Worm (Caenorhabditis elegans) whole organism, mixed stage, embryonic: ENCODE data around the gene clec-196.
"Not testable (repeated sequence)": the region's sequence is repeated elsewhere in the genome, so short reads cannot be mapped to it uniquely, and the experiment has no call there.

Source experiments
- M03D4.4 ChIP-seq: sonication (generic microtip); optimal IDR thresholded peaks from 2 replicates; lab custom pipeline; 2017; ENCODE audit warnings: mild to moderate bottlenecking, missing genetic modification characterization, missing compliant biosample characterization
- ceh-39 ChIP-seq: fragments of 150-350 bp; optimal IDR thresholded peaks from 2 replicates; lab custom pipeline; 2014; ENCODE audit warnings: missing biosample characterization, missing genetic modification characterization
- ceh-43 ChIP-seq: fragments of 200-800 bp; sonication (Bioruptor generic); optimal IDR thresholded peaks from 2 replicates; lab custom pipeline; 2018; ENCODE audit warnings: mild to moderate bottlenecking, missing genetic modification characterization, moderate library complexity, missing compliant biosample characterization
- ceh-83 ChIP-seq: fragments of 200-800 bp; sonication (Bioruptor generic); optimal IDR thresholded peaks from 2 replicates; lab custom pipeline; 2018; ENCODE audit warnings: mild to moderate bottlenecking, missing genetic modification characterization, missing compliant biosample characterization
- ces-1 ChIP-seq: fragments of 150-350 bp; optimal IDR thresholded peaks from 2 replicates; lab custom pipeline; 2014; ENCODE audit warnings: missing biosample characterization, missing genetic modification reagents, missing genetic modification characterization
- cnd-1 ChIP-seq: fragments of 200-800 bp; sonication (Bioruptor generic); optimal IDR thresholded peaks from 2 replicates; lab custom pipeline; 2018; ENCODE audit warnings: mild to moderate bottlenecking, missing genetic modification characterization, missing compliant biosample characterization
- drap-1 ChIP-seq: fragments of 200-800 bp; sonication (Bioruptor generic); optimal IDR thresholded peaks from 3 replicates; lab custom pipeline; 2018; ENCODE audit warnings: mild to moderate bottlenecking, missing genetic modification characterization, missing compliant biosample characterization
- elt-1 ChIP-seq: sonication (generic microtip); optimal IDR thresholded peaks from 2 replicates; lab custom pipeline; 2017; ENCODE audit warnings: missing genetic modification characterization, mild to moderate bottlenecking, missing compliant biosample characterization, antibody characterized with exemption, moderate library complexity, borderline replicate concordance; ENCODE audit not compliant: insufficient read depth
- elt-3 ChIP-seq: fragments of 150-350 bp; optimal IDR thresholded peaks from 2 replicates; lab custom pipeline; 2014; ENCODE audit warnings: missing biosample characterization, missing genetic modification characterization
- ham-2 ChIP-seq: fragments of 200-800 bp; sonication (Bioruptor generic); optimal IDR thresholded peaks from 2 replicates; lab custom pipeline; 2018; ENCODE audit warnings: mild to moderate bottlenecking, missing genetic modification characterization, missing compliant biosample characterization
- lin-13 ChIP-seq: fragments of 150-350 bp; optimal IDR thresholded peaks from 2 replicates; lab custom pipeline; 2014; ENCODE audit warnings: missing biosample characterization, missing genetic modification characterization
- lsy-2 ChIP-seq: fragments of 150-350 bp; optimal IDR thresholded peaks from 2 replicates; lab custom pipeline; 2014; ENCODE audit warnings: missing biosample characterization, missing genetic modification characterization
- mab-5 ChIP-seq: fragments of 150-350 bp; optimal IDR thresholded peaks from 2 replicates; lab custom pipeline; 2014; ENCODE audit warnings: missing biosample characterization, missing genetic modification characterization
- mep-1 ChIP-seq: fragments of 150-350 bp; optimal IDR thresholded peaks from 2 replicates; lab custom pipeline; 2017; ENCODE audit warnings: missing biosample characterization, missing genetic modification reagents, missing genetic modification characterization, inconsistent platforms
- mls-2 ChIP-seq: sonication (generic microtip); optimal IDR thresholded peaks from 2 replicates; lab custom pipeline; 2016; ENCODE audit warnings: mild to moderate bottlenecking, missing genetic modification characterization, moderate library complexity, missing compliant biosample characterization
- nhr-12 ChIP-seq: fragments of 150-350 bp; optimal IDR thresholded peaks from 2 replicates; lab custom pipeline; 2014; ENCODE audit warnings: missing biosample characterization, missing genetic modification characterization
- nhr-28 ChIP-seq: fragments of 150-350 bp; optimal IDR thresholded peaks from 2 replicates; lab custom pipeline; 2014; ENCODE audit warnings: missing biosample characterization, missing genetic modification characterization
- nhr-76 ChIP-seq: sonication (generic microtip); optimal IDR thresholded peaks from 2 replicates; lab custom pipeline; 2017; ENCODE audit warnings: missing biosample characterization, missing genetic modification characterization
- pha-4 ChIP-seq: fragments of 150-350 bp; optimal IDR thresholded peaks from 2 replicates; lab custom pipeline; 2018; ENCODE audit warnings: missing biosample characterization, missing genetic modification reagents, missing genetic modification characterization
- snpc-4 ChIP-seq: fragments of 150-350 bp; optimal IDR thresholded peaks from 2 replicates; lab custom pipeline; 2014; ENCODE audit warnings: missing biosample characterization, missing genetic modification characterization
- sptf-1 ChIP-seq: sonication (generic microtip); optimal IDR thresholded peaks from 2 replicates; lab custom pipeline; 2017; ENCODE audit warnings: mild to moderate bottlenecking, missing genetic modification characterization, moderate library complexity, missing compliant biosample characterization
- tbx-8 ChIP-seq: fragments of 200-800 bp; sonication (Bioruptor generic); optimal IDR thresholded peaks from 2 replicates; lab custom pipeline; 2018; ENCODE audit warnings: mild to moderate bottlenecking, missing genetic modification characterization, moderate library complexity, missing compliant biosample characterization
- unc-120 ChIP-seq: sonication (generic microtip); optimal IDR thresholded peaks from 2 replicates; lab custom pipeline; 2017; ENCODE audit warnings: missing genetic modification characterization, missing compliant biosample characterization; ENCODE audit not compliant: poor library complexity, severe bottlenecking
- unc-39 ChIP-seq: fragments of 150-350 bp; optimal IDR thresholded peaks from 2 replicates; lab custom pipeline; 2014; ENCODE audit warnings: missing biosample characterization, missing genetic modification characterization
- zip-8 ChIP-seq: fragments of 150-350 bp; optimal IDR thresholded peaks from 2 replicates; lab custom pipeline; 2014; ENCODE audit warnings: missing biosample characterization, missing genetic modification characterization
- ztf-11 ChIP-seq: fragments of 150-350 bp; optimal IDR thresholded peaks from 2 replicates; lab custom pipeline; 2014; ENCODE audit warnings: missing biosample characterization, missing genetic modification characterization

clec-196 gene

ce11 chrIV:17307223-17307622, 30.5 kb downstream of the clec-196 start, which contains the start of gene T28F3.8:
TSS of gene T28F3.8 (minus strand) at chrIV:17307323.
- TF ChIP-seq unc-120; elt-1 (tag; lab: Kevin White, UChicago); mep-1 (tag; lab: Kevin White, UChicago): not testable (repeated sequence)

- TF ChIP-seq cnd-1 (tag; lab: Kevin White, UChicago) (no peak), ceh-43 (GFP tag; lab: Kevin White, UChicago) (no peak), ceh-39 (tag; lab: Kevin White, UChicago) (no peak), snpc-4 (tag; lab: Kevin White, UChicago) (no peak), elt-3 (no peak), unc-39 (no peak)
Measured at ce11 chrIV:17308211-17308610, 31.5 kb downstream of the clec-196 start, which contains the start of gene T28F3.9. TSS of gene T28F3.9 (plus strand) at chrIV:17308511.

DNA sequence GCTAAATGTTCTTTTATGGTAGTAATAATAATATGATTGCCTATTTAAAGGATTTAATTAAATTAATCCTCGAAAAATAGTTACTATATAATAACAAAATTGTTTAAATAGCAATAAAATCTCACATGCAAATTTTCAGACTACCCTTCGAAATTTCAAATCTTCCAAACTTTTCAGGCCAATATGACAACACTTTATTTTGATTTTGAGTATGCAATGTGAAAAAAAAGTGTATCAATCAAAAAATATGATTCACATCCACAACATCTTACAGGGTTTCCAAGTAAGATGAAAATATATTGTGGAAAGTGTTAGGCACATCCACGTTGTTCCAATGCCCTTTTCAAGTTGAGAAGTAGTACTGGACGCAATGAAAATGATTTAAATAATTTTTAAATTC, 35.1 kb downstream of the clec-196 start, which contains the start of gene snf-9:
TSS of gene snf-9 (plus strand) at position 301 of the 400 bp plus-strand sequence.
- TF ChIP-seq mab-5 (tag; lab: Kevin White, UChicago) (no peak), M03D4.4 (tag; lab: Kevin White, UChicago) (no peak), ceh-43 (GFP tag; lab: Kevin White, UChicago) (no peak), nhr-28 (tag; lab: Kevin White, UChicago) (no peak), lin-13 (no peak), nhr-76 (tag; lab: Kevin White, UChicago) (no peak), lsy-2 (no peak), ceh-83 (GFP tag; lab: Kevin White, UChicago) (no peak), mep-1 (tag; lab: Kevin White, UChicago) (no peak)

- TF ChIP-seq ham-2 (GFP tag; lab: Kevin White, UChicago) (no peak), elt-1 (tag; lab: Kevin White, UChicago) (no peak), zip-8 (tag; lab: Kevin White, UChicago) (no peak), ztf-11 (tag; lab: Kevin White, UChicago) (no peak), drap-1 (GFP tag; lab: Kevin White, UChicago) (no peak), sptf-1 (tag; lab: Kevin White, UChicago) (no peak), tbx-8 (GFP tag; lab: Kevin White, UChicago) (no peak), M03D4.4 (tag; lab: Kevin White, UChicago) (no peak), nhr-76 (tag; lab: Kevin White, UChicago) (no peak), ceh-43 (GFP tag; lab: Kevin White, UChicago) (no peak), snpc-4 (tag; lab: Kevin White, UChicago) (no peak), pha-4 (no peak)
Measured at ce11 chrIV:17316398-17316797, 39.6 kb downstream of the clec-196 start, which contains the start of gene C49C3.20. TSS of gene C49C3.20 (minus strand) at chrIV:17316498.

DNA sequence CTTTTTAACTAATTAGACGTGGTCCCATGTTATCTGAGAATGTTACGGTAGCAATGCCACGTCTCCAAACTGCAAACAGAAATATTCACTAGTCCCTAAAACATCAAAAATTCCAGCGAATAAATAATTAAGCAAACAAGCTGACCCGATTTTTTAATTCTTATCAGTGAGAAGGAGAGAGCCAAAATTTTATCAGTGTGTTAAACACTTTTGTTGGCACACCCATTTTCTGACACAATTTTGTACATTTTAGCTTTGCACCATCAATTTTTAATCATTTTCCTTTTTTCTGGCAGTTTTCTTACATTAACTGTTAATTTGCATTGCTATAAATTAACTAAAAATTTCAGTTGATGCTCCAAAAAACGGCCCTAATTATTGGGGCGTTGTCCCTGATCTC, 43.7 kb downstream of the clec-196 start, which contains the start of gene C49C3.4:
TSS of gene C49C3.4 (plus strand) at position 351 of the 400 bp plus-strand sequence.
- TF ChIP-seq sptf-1 (tag; lab: Kevin White, UChicago), result no peak
- no peak for TF ChIP-seq nhr-12 (tag; lab: Kevin White, UChicago)
- no peak for TF ChIP-seq mep-1 (tag; lab: Kevin White, UChicago)
- TF ChIP-seq unc-39, result no peak
- no peak for TF ChIP-seq ces-1 (GFP tag; lab: Kevin White, UChicago)
- TF ChIP-seq nhr-76 (tag; lab: Kevin White, UChicago), result no peak
- no peak for TF ChIP-seq zip-8 (tag; lab: Kevin White, UChicago)
- TF ChIP-seq ham-2 (GFP tag; lab: Kevin White, UChicago), result no peak
- TF ChIP-seq mls-2, result no peak
